Fruit fly (Drosophila melanogaster) whole organism, embryonic: ENCODE data around the gene CG33306.

Source experiments
- Adf1 ChIP-seq: fragments of 200-800 bp; sonication (Bioruptor generic); IDR thresholded peaks from 2 replicates; pipeline ENCODE4 v1.3.6; 2022; ENCODE audit warnings: missing biosample characterization, missing genetic modification characterization
- Awh ChIP-seq: fragments of 200-800 bp; sonication (Bioruptor generic); IDR thresholded peaks from 2 replicates; pipeline ENCODE4, ENCODE4 v1.3.6; 2022; ENCODE audit warnings: missing biosample characterization, missing genetic modification characterization
- CG10431 ChIP-seq: fragments of 200-800 bp; sonication (Bioruptor generic); optimal IDR thresholded peaks from 3 replicates; lab custom pipeline; 2018; ENCODE audit warnings: missing biosample characterization, mild to moderate bottlenecking, missing genetic modification characterization
- CG11085 ChIP-seq: fragments of 200-800 bp; sonication (Bioruptor generic); IDR thresholded peaks from 2 replicates; pipeline ENCODE4 v1.3.6; 2022; ENCODE audit warnings: missing biosample characterization, missing genetic modification characterization
- CG11456 ChIP-seq: fragments of 200-800 bp; sonication (Bioruptor generic); IDR thresholded peaks from 3 replicates; pipeline ENCODE4 v1.3.6; 2022; ENCODE audit warnings: missing biosample characterization, missing genetic modification characterization
- CG13123 ChIP-seq: fragments of 200-800 bp; sonication (Bioruptor generic); optimal IDR thresholded peaks from 2 replicates; lab custom pipeline; 2016; ENCODE audit warnings: missing biosample characterization, missing genetic modification characterization
- CG13775 ChIP-seq: fragments of 200-800 bp; sonication (Bioruptor generic); optimal IDR thresholded peaks from 3 replicates; lab custom pipeline; 2017; ENCODE audit warnings: missing biosample characterization, mild to moderate bottlenecking, missing genetic modification characterization
- CG13894 ChIP-seq: fragments of 200-800 bp; sonication (Bioruptor generic); optimal IDR thresholded peaks from 3 replicates; lab custom pipeline; 2018; ENCODE audit warnings: missing biosample characterization, mild to moderate bottlenecking, missing genetic modification characterization, moderate library complexity
- CG15601 ChIP-seq: fragments of 200-800 bp; sonication (Bioruptor generic); optimal IDR thresholded peaks from 3 replicates; lab custom pipeline; 2019; ENCODE audit warnings: missing biosample characterization, mild to moderate bottlenecking, missing genetic modification characterization, moderate library complexity
- CG1602 ChIP-seq: fragments of 200-800 bp; sonication (Bioruptor generic); optimal IDR thresholded peaks from 3 replicates; lab custom pipeline; 2016; ENCODE audit warnings: missing biosample characterization, missing genetic modification characterization
- CG17385 ChIP-seq: fragments of 200-800 bp; sonication (Bioruptor generic); optimal IDR thresholded peaks from 3 replicates; lab custom pipeline; 2018; ENCODE audit warnings: missing biosample characterization, mild to moderate bottlenecking, missing genetic modification characterization
- CG32772 ChIP-seq: fragments of 200-800 bp; sonication (Bioruptor generic); IDR thresholded peaks from 2 replicates; pipeline ENCODE4 v1.3.6; 2022; ENCODE audit warnings: missing biosample characterization, missing genetic modification characterization
- CG6254 ChIP-seq: fragments of 200-800 bp; sonication (Bioruptor generic); optimal IDR thresholded peaks from 3 replicates; lab custom pipeline; 2017; ENCODE audit warnings: mild to moderate bottlenecking, missing biosample characterization, missing genetic modification reagents, missing genetic modification characterization
- CG8765 ChIP-seq: fragments of 200-800 bp; sonication (Bioruptor generic); IDR thresholded peaks from 2 replicates; pipeline ENCODE4 v1.3.6; 2022; ENCODE audit warnings: missing biosample characterization, missing genetic modification characterization
- CG9727 ChIP-seq: fragments of 200-800 bp; sonication (Bioruptor generic); optimal IDR thresholded peaks from 3 replicates; lab custom pipeline; 2017; ENCODE audit warnings: missing biosample characterization, mild to moderate bottlenecking, missing genetic modification characterization
- CG9817 ChIP-seq: fragments of 200-800 bp; sonication (Bioruptor generic); optimal IDR thresholded peaks from 2 replicates; lab custom pipeline; 2018; ENCODE audit warnings: missing biosample characterization, mild to moderate bottlenecking, missing genetic modification characterization, moderate library complexity
- Dbx ChIP-seq: fragments of 200-800 bp; sonication (Bioruptor generic); IDR thresholded peaks from 3 replicates; pipeline ENCODE4 v1.3.6; 2022; ENCODE audit warnings: missing biosample characterization, missing genetic modification characterization
- Doc2 ChIP-seq: fragments of 200-800 bp; sonication (Bioruptor generic); IDR thresholded peaks from 2 replicates; pipeline ENCODE4 v1.3.6; 2022; ENCODE audit warnings: missing biosample characterization, missing genetic modification characterization
- Drgx ChIP-seq: fragments of 200-800 bp; sonication (Bioruptor generic); IDR thresholded peaks from 2 replicates; pipeline ENCODE4 v1.3.6; 2022; ENCODE audit warnings: missing biosample characterization, missing genetic modification characterization
- Jarid2 ChIP-seq: fragments of 200-800 bp; sonication (Bioruptor generic); optimal IDR thresholded peaks from 3 replicates; lab custom pipeline; 2017; ENCODE audit warnings: mild to moderate bottlenecking, missing biosample characterization, missing genetic modification reagents, missing genetic modification characterization
- Mad ChIP-seq: fragments of 200-800 bp; sonication (Bioruptor generic); optimal IDR thresholded peaks from 2 replicates; lab custom pipeline; 2016; ENCODE audit warnings: missing biosample characterization, missing genetic modification characterization
- Max ChIP-seq: fragments of 200-800 bp; sonication (Bioruptor generic); optimal IDR thresholded peaks from 2 replicates; lab custom pipeline; 2016; ENCODE audit warnings: missing biosample characterization, mild to moderate bottlenecking, missing genetic modification characterization
- Med ChIP-seq: fragments of 200-800 bp; sonication (Bioruptor generic); peaks from one replicate; lab custom pipeline; 2016; ENCODE audit warnings: missing biosample characterization, missing genetic modification characterization, mild to moderate bottlenecking, inconsistent platforms, moderate library complexity
- Mrtf ChIP-seq: fragments of 200-800 bp; sonication (Bioruptor generic); IDR thresholded peaks from 3 replicates; pipeline ENCODE4 v1.3.6; 2022; ENCODE audit warnings: missing biosample characterization, missing genetic modification characterization
- NC2α ChIP-seq: fragments of 200-800 bp; sonication (Bioruptor generic); optimal IDR thresholded peaks from 2 replicates; lab custom pipeline; 2016; ENCODE audit warnings: missing biosample characterization, missing genetic modification characterization
- NFAT ChIP-seq: fragments of 200-800 bp; sonication (Bioruptor generic); IDR thresholded peaks from 2 replicates; pipeline ENCODE4 v1.3.6; 2022; ENCODE audit warnings: missing biosample characterization, missing genetic modification characterization
- Neu2 ChIP-seq: fragments of 200-800 bp; sonication (Bioruptor generic); optimal IDR thresholded peaks from 3 replicates; lab custom pipeline; 2016; ENCODE audit warnings: missing biosample characterization, missing genetic modification characterization, borderline replicate concordance
- Rfx ChIP-seq: fragments of 200-800 bp; sonication (Bioruptor generic); IDR thresholded peaks from 2 replicates; pipeline ENCODE4 v1.3.6; 2022; ENCODE audit warnings: missing biosample characterization, missing genetic modification characterization
- ci ChIP-seq: fragments of 200-800 bp; sonication (Bioruptor generic); IDR thresholded peaks from 3 replicates; pipeline ENCODE4 v1.3.6; 2022; ENCODE audit warnings: missing biosample characterization, missing genetic modification characterization
- corto ChIP-seq: fragments of 200-800 bp; sonication (Bioruptor generic); optimal IDR thresholded peaks from 2 replicates; lab custom pipeline; 2016; ENCODE audit warnings: missing biosample characterization, mild to moderate bottlenecking, missing genetic modification characterization, moderate library complexity
- crol ChIP-seq: fragments of 200-800 bp; sonication (Bioruptor generic); IDR thresholded peaks from 2 replicates; pipeline ENCODE4 v1.3.6; 2022; ENCODE audit warnings: missing biosample characterization, missing genetic modification characterization
- cwo ChIP-seq: fragments of 200-800 bp; sonication (Bioruptor generic); optimal IDR thresholded peaks from 3 replicates; lab custom pipeline; 2017; ENCODE audit warnings: missing biosample characterization, missing genetic modification characterization, mild to moderate bottlenecking, moderate library complexity, missing genetic modification reagents
- emc ChIP-seq: fragments of 200-800 bp; sonication (Bioruptor generic); optimal IDR thresholded peaks from 2 replicates; lab custom pipeline; 2016; ENCODE audit warnings: missing biosample characterization, missing genetic modification characterization
- ftz-f1 ChIP-seq: fragments of 200-800 bp; sonication (Bioruptor generic); optimal IDR thresholded peaks from 2 replicates; lab custom pipeline; 2016; ENCODE audit warnings: missing biosample characterization, missing genetic modification characterization
- lbe ChIP-seq: fragments of 200-800 bp; sonication (Bioruptor generic); optimal IDR thresholded peaks from 2 replicates; lab custom pipeline; 2016; ENCODE audit warnings: missing biosample characterization, mild to moderate bottlenecking, missing genetic modification characterization
- mld ChIP-seq: fragments of 200-800 bp; sonication (Bioruptor generic); IDR thresholded peaks from 3 replicates; pipeline ENCODE4 v1.3.6; 2022; ENCODE audit warnings: missing biosample characterization, missing genetic modification characterization; ENCODE audit not compliant: partially characterized antibody
- onecut ChIP-seq: fragments of 200-800 bp; sonication (Bioruptor generic); IDR thresholded peaks from 2 replicates; pipeline ENCODE4 v1.3.6; 2022; ENCODE audit warnings: missing biosample characterization, missing genetic modification characterization
- row ChIP-seq: fragments of 200-800 bp; sonication (Bioruptor generic); IDR thresholded peaks from 3 replicates; pipeline ENCODE4 v1.3.6; 2022; ENCODE audit warnings: missing biosample characterization, missing genetic modification characterization
- salm ChIP-seq: fragments of 200-800 bp; sonication (Bioruptor generic); optimal IDR thresholded peaks from 2 replicates; lab custom pipeline; 2018; ENCODE audit warnings: missing biosample characterization, mild to moderate bottlenecking, missing genetic modification characterization
- sd ChIP-seq: fragments of 200-800 bp; sonication (Bioruptor generic); optimal IDR thresholded peaks from 3 replicates; lab custom pipeline; 2018; ENCODE audit warnings: missing biosample characterization, mild to moderate bottlenecking, missing genetic modification characterization, moderate library complexity
- sna ChIP-seq: fragments of 200-800 bp; sonication (Bioruptor generic); IDR thresholded peaks from 2 replicates; pipeline ENCODE4 v1.3.6; 2022; ENCODE audit warnings: missing biosample characterization, missing genetic modification characterization; ENCODE audit not compliant: partially characterized antibody
- so ChIP-seq: fragments of 200-800 bp; sonication (Bioruptor generic); IDR thresholded peaks from 3 replicates; pipeline ENCODE4 v1.3.6; 2022; ENCODE audit warnings: missing biosample characterization, missing genetic modification characterization
- sr ChIP-seq: fragments of 200-800 bp; sonication (Bioruptor generic); IDR thresholded peaks from 3 replicates; pipeline ENCODE4 v1.3.6; 2022; ENCODE audit warnings: missing biosample characterization, missing genetic modification characterization
- stc ChIP-seq: fragments of 200-800 bp; sonication (Bioruptor generic); IDR thresholded peaks from 2 replicates; pipeline ENCODE4 v1.3.6; 2022; ENCODE audit warnings: missing biosample characterization, missing genetic modification characterization
- sug ChIP-seq: fragments of 200-800 bp; optimal IDR thresholded peaks from 2 replicates; lab custom pipeline; 2019; ENCODE audit warnings: missing biosample characterization, mild to moderate bottlenecking, missing genetic modification characterization, moderate library complexity
- trem ChIP-seq: fragments of 200-800 bp; optimal IDR thresholded peaks from 3 replicates; lab custom pipeline; 2019; ENCODE audit warnings: missing biosample characterization, mild to moderate bottlenecking, missing genetic modification characterization, moderate library complexity
- twi ChIP-seq: fragments of 200-800 bp; optimal IDR thresholded peaks from 2 replicates; lab custom pipeline; 2019; ENCODE audit warnings: missing biosample characterization, mild to moderate bottlenecking, missing genetic modification characterization, moderate library complexity
- vnd ChIP-seq: fragments of 200-800 bp; sonication (Bioruptor generic); IDR thresholded peaks from 3 replicates; pipeline ENCODE4 v1.3.6; 2022; ENCODE audit warnings: missing biosample characterization, missing genetic modification characterization; ENCODE audit not compliant: partially characterized antibody
- vvl ChIP-seq: fragments of 200-800 bp; sonication (Bioruptor generic); IDR thresholded peaks from 2 replicates; pipeline ENCODE4 v1.3.6; 2022; ENCODE audit warnings: missing biosample characterization, missing genetic modification characterization

Gene CG33306

dm6 chr2L:13837579-13837978, 6.0 kb downstream of the CG33306 start (continued):
- TF ChIP-seq Adf1 (peak; percentile 48; the same call in 1 of the 2 replicates), corto (GFP tag; lab: Kevin White, UChicago) (peak; percentile 16), cwo (GFP tag; lab: Kevin White, UChicago) (peak; percentile 83), Max (GFP tag; lab: Kevin White, UChicago) (no peak), trem (tag; lab: Kevin White, UChicago) (no peak), so (GFP tag; lab: Robert Waterston, UW) (peak; percentile 32; the same call in 1 of the 3 replicates), Mad (GFP tag; lab: Kevin White, UChicago) (no peak), CG10431 (GFP tag; lab: Kevin White, UChicago) (no peak), CG11085 (GFP tag; lab: Robert Waterston, UW) (no peak), emc (no peak), CG13894 (tag; lab: Kevin White, UChicago) (peak; percentile 25), sug (tag; lab: Kevin White, UChicago) (no peak), lbe (GFP tag; lab: Kevin White, UChicago) (peak; percentile 45), CG32772 (GFP tag; lab: Robert Waterston, UW) (no peak), sd (tag; lab: Kevin White, UChicago) (peak; percentile 72), onecut (GFP tag; lab: Robert Waterston, UW) (no peak), sr (GFP tag; lab: Robert Waterston, UW) (no peak), Jarid2 (GFP tag; lab: Kevin White, UChicago) (no peak), vvl (GFP tag; lab: Robert Waterston, UW) (0 out of 2 replicates have a peak, but pooled peaks have one; percentile 52)

dm6 chr2L:13835959-13836358, 7.6 kb downstream of the CG33306 start:
- TF ChIP-seq cwo (GFP tag; lab: Kevin White, UChicago) (no peak), CG8765 (GFP tag; lab: Robert Waterston, UW) (0 out of 2 replicates have a peak, but pooled peaks have one; percentile 15), ftz-f1 (GFP tag; lab: Kevin White, UChicago) (no peak), CG13775 (GFP tag; lab: Kevin White, UChicago) (peak; percentile 60), CG9817 (tag; lab: Kevin White, UChicago) (no peak), Dbx (GFP tag; lab: Robert Waterston, UW) (0 out of 3 replicates have a peak, but pooled peaks have one; percentile 9), sna (GFP tag; lab: Robert Waterston, UW) (no peak), CG13123 (GFP tag; lab: Kevin White, UChicago) (no peak), Med (GFP tag; lab: Kevin White, UChicago) (peak; percentile 64), Drgx (GFP tag; lab: Robert Waterston, UW) (0 out of 2 replicates have a peak, but pooled peaks have one; percentile 6), sr (GFP tag; lab: Robert Waterston, UW) (peak; percentile 71; the same call in 2 of the 3 replicates), CG11456 (GFP tag; lab: Robert Waterston, UW) (peak; percentile 61; the same call in 1 of the 3 replicates), Doc2 (GFP tag; lab: Robert Waterston, UW) (0 out of 2 replicates have a peak, but pooled peaks have one; percentile 13), vnd (GFP tag; lab: Robert Waterston, UW) (no peak), CG1602 (GFP tag; lab: Kevin White, UChicago) (no peak), crol (0 out of 2 replicates have a peak, but pooled peaks have one; percentile 9), CG6254 (GFP tag; lab: Kevin White, UChicago) (no peak), mld (GFP tag; lab: Robert Waterston, UW) (peak; percentile 50; the same call in 1 of the 3 replicates), salm (tag; lab: Kevin White, UChicago) (no peak), ci (GFP tag; lab: Robert Waterston, UW) (0 out of 3 replicates have a peak, but pooled peaks have one; percentile 36), Awh (0 out of 2 replicates have a peak, but pooled peaks have one; percentile 22), twi (tag; lab: Kevin White, UChicago) (no peak), Mrtf (GFP tag; lab: Robert Waterston, UW) (no peak), CG9727 (GFP tag; lab: Kevin White, UChicago) (no peak), CG15601 (tag; lab: Kevin White, UChicago) (no peak), row (GFP tag; lab: Robert Waterston, UW) (no peak), NFAT (GFP tag; lab: Robert Waterston, UW) (no peak), CG17385 (no peak), stc (GFP tag; lab: Robert Waterston, UW) (no peak), Rfx (GFP tag; lab: Robert Waterston, UW) (0 out of 2 replicates have a peak, but pooled peaks have one; percentile 7), NC2α (GFP tag; lab: Kevin White, UChicago) (no peak), Neu2 (GFP tag; lab: Kevin White, UChicago) (no peak)
